Fruit fly (Drosophila melanogaster): Measurements from ENCODE around the gene CG32301.

- TF ChIP-seq psq (optimal IDR thresholded peaks at IDR 0.05) (no peak), EcR (GFP tag; optimal IDR thresholded peaks at IDR 0.05) (no peak), pan (optimal IDR thresholded peaks at IDR 0.05) (no peak), Dll (optimal IDR thresholded peaks at IDR 0.05) (no peak), CG8478 (optimal IDR thresholded peaks at IDR 0.05) (no peak)
These were observed 7.2 kb upstream of the CG32301 start, which contains the start of gene CG9018 for dm6 chr3L:2237034-2237433.
